Worm (Caenorhabditis elegans): ENCODE results near the gene skr-7.

DNA sequence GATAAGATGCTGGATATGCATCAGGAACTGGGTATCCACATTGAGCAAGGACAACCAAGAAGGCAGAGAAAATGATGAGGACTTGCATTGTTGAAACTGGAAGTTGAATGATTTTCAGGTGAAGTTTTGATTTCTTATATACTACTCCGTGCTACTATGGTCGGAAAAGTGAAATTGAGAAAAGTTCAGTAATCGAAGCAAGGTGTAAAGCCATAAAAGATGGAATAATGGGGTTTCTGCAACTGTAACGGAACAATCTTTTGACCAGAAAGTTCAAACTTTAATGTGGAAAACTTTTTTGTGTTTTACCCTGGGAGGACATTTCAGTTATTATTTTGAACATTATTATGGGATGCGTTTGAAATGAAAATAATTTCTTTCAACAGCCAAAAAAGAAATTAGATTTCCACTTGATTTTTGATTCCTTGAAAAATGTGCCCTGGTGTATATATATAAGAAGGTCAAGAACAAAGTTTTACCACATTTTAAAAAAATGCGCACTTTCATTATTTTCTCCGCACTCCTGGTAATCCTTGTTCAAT, 1.7 kb downstream of the skr-7 start, which contains the start of the genes Y47D7A.9 and Y47D7A.19:
- TF ChIP-seq ceh-9 (tag; optimal IDR thresholded peaks at IDR 0.05) (no peak), sea-2 (GFP tag; optimal IDR thresholded peaks at IDR 0.05) (no peak), daf-12 (tag; optimal IDR thresholded peaks at IDR 0.05) (no peak), ztf-11 (tag; optimal IDR thresholded peaks at IDR 0.05) (no peak), unc-62 (GFP tag; optimal IDR thresholded peaks at IDR 0.05) (no peak), ama-1 (optimal IDR thresholded peaks at IDR 0.05) (no peak), ceh-16 (tag; optimal IDR thresholded peaks at IDR 0.05) (no peak), nfya-1 (tag; optimal IDR thresholded peaks at IDR 0.05; ENCODE audit: insufficient read depth) (no peak), nhr-25 (tag; optimal IDR thresholded peaks at IDR 0.05) (no peak)
